Fruit fly (Drosophila melanogaster): ENCODE results near the gene CG33278.
A peak's percentile ranks its signal among the peaks of the same experiment; 100 is the strongest.

Gene CG33278

dm6 chr3L:7434715-7435653 is 15.7 kb upstream of the CG33278 start, which contains the start of gene Rac2 (continued):
- peak; percentile 41 for TF ChIP-seq CG7368 (GFP tag; optimal IDR thresholded peaks at IDR 0.05)
- TF ChIP-seq CG6808 (GFP tag; optimal IDR thresholded peaks at IDR 0.05): peak; percentile 51
- peak; percentile 59 for TF ChIP-seq CG9139 (GFP tag; optimal IDR thresholded peaks at IDR 0.05)
- TF ChIP-seq dsx (GFP tag; optimal IDR thresholded peaks at IDR 0.05; ENCODE audit: poor library complexity, severe bottlenecking): peak; percentile 52
- peak; percentile 22 for TF ChIP-seq CG11762 (GFP tag; optimal IDR thresholded peaks at IDR 0.05; ENCODE audit: insufficient read depth)
- peak; percentile 47 for TF ChIP-seq CG10631 (GFP tag; optimal IDR thresholded peaks at IDR 0.05)
- peak; percentile 41 for TF ChIP-seq pdm3 (GFP tag; optimal IDR thresholded peaks at IDR 0.05)
- peak; percentile 40 for TF ChIP-seq fd85E (GFP tag; optimal IDR thresholded peaks at IDR 0.05)
- peak; percentile 64; the same call in 2 of the 3 replicates for TF ChIP-seq eg (GFP tag; IDR thresholded peaks at IDR 0.05)
- peak; percentile 67 for TF ChIP-seq Eip75B (GFP tag; optimal IDR thresholded peaks at IDR 0.05)
- TF ChIP-seq CG31627 (GFP tag; optimal IDR thresholded peaks at IDR 0.05): peak; percentile 40
- TF ChIP-seq achi (GFP tag; optimal IDR thresholded peaks at IDR 0.05): peak; percentile 58
- peak; percentile 51 for TF ChIP-seq CG6854 (GFP tag; optimal IDR thresholded peaks at IDR 0.05)
- peak; percentile 22 for TF ChIP-seq acj6 (GFP tag; optimal IDR thresholded peaks at IDR 0.05)
- peak; percentile 28 for TF ChIP-seq Sox102F (GFP tag; optimal IDR thresholded peaks at IDR 0.05)
- TF ChIP-seq CG10669 (GFP tag; optimal IDR thresholded peaks at IDR 0.05): peak; percentile 54
- peak; percentile 46 to 67 for TF ChIP-seq salr (GFP tag; optimal IDR thresholded peaks at IDR 0.05)
- TF ChIP-seq CG6792 (GFP tag; optimal IDR thresholded peaks at IDR 0.05): no peak
- TF ChIP-seq Gug (GFP tag; IDR thresholded peaks at IDR 0.05): no peak; the same call in 1 of the 2 replicates
- peak; percentile 69 for TF ChIP-seq net (GFP tag; optimal IDR thresholded peaks at IDR 0.05)
- peak; percentile 32 for TF ChIP-seq Smox (GFP tag; optimal IDR thresholded peaks at IDR 0.05)
- TF ChIP-seq Met (GFP tag; optimal IDR thresholded peaks at IDR 0.05): peak; percentile 20
- TF ChIP-seq esn (GFP tag; optimal IDR thresholded peaks at IDR 0.05): peak; percentile 42
- peak; percentile 58 for TF ChIP-seq CG15336 (GFP tag; IDR thresholded peaks at IDR 0.05)
- no peak for TF ChIP-seq CG11902 (GFP tag; optimal IDR thresholded peaks at IDR 0.05)
- TF ChIP-seq CG8119 (GFP tag; IDR thresholded peaks at IDR 0.05): peak; percentile 57
- peak; percentile 7 for TF ChIP-seq CG34406 (GFP tag; optimal IDR thresholded peaks at IDR 0.05)
- TF ChIP-seq dac (GFP tag; optimal IDR thresholded peaks at IDR 0.05): peak; percentile 21
- peak; percentile 78 for TF ChIP-seq vri (GFP tag; optimal IDR thresholded peaks at IDR 0.05)

- no peak for TF ChIP-seq dsx (GFP tag; optimal IDR thresholded peaks at IDR 0.05; ENCODE audit: poor library complexity, severe bottlenecking)
- no peak for TF ChIP-seq acj6 (GFP tag; optimal IDR thresholded peaks at IDR 0.05)
- no peak for TF ChIP-seq vri (GFP tag; optimal IDR thresholded peaks at IDR 0.05)
- no peak for TF ChIP-seq CG16779 (tag; optimal IDR thresholded peaks at IDR 0.05)
- TF ChIP-seq CG10669 (GFP tag; optimal IDR thresholded peaks at IDR 0.05): no peak
These were observed 13.3 kb upstream of the CG33278 start, which contains the start of gene CG14835 for dm6 chr3L:7437366-7437765. CG14835 (minus strand) TSS chr3L:7437466.

dm6 chr3L:7439305-7439704 is 11.3 kb upstream of the CG33278 start, which contains the start of gene sphinx1:
sphinx1 (minus strand) TSS chr3L:7439405.
- no peak for TF ChIP-seq Blimp-1 (GFP tag; optimal IDR thresholded peaks at IDR 0.05)
- TF ChIP-seq CG6163 (GFP tag; IDR thresholded peaks at IDR 0.05): no peak
- no peak for TF ChIP-seq Gug (GFP tag; IDR thresholded peaks at IDR 0.05)
- TF ChIP-seq achi (GFP tag; optimal IDR thresholded peaks at IDR 0.05): no peak
- no peak for TF ChIP-seq Hr38 (GFP tag; optimal IDR thresholded peaks at IDR 0.05)
- no peak for TF ChIP-seq cyc (GFP tag; optimal IDR thresholded peaks at IDR 0.05)
- TF ChIP-seq net (GFP tag; optimal IDR thresholded peaks at IDR 0.05): no peak
- no peak for TF ChIP-seq CG8319 (GFP tag; optimal IDR thresholded peaks at IDR 0.05)
- TF ChIP-seq OdsH (GFP tag; optimal IDR thresholded peaks at IDR 0.05): no peak
- no peak for TF ChIP-seq Hr39 (GFP tag; optimal IDR thresholded peaks at IDR 0.05)
- no peak for TF ChIP-seq Ets21C (GFP tag; optimal IDR thresholded peaks at IDR 0.05)
- no peak for TF ChIP-seq CG3919 (GFP tag; optimal IDR thresholded peaks at IDR 0.05)
- TF ChIP-seq CG10631 (GFP tag; optimal IDR thresholded peaks at IDR 0.05): no peak
- TF ChIP-seq CG6276 (GFP tag; optimal IDR thresholded peaks at IDR 0.05): no peak
- no peak for TF ChIP-seq dsx (GFP tag; optimal IDR thresholded peaks at IDR 0.05; ENCODE audit: poor library complexity, severe bottlenecking)
- TF ChIP-seq pdm3 (GFP tag; optimal IDR thresholded peaks at IDR 0.05): no peak
- TF ChIP-seq salr (GFP tag; optimal IDR thresholded peaks at IDR 0.05): no peak

Data from whole organism, prepupa.